Worm (Caenorhabditis elegans): ENCODE data around the gene Y57G11C.30.

DNA sequence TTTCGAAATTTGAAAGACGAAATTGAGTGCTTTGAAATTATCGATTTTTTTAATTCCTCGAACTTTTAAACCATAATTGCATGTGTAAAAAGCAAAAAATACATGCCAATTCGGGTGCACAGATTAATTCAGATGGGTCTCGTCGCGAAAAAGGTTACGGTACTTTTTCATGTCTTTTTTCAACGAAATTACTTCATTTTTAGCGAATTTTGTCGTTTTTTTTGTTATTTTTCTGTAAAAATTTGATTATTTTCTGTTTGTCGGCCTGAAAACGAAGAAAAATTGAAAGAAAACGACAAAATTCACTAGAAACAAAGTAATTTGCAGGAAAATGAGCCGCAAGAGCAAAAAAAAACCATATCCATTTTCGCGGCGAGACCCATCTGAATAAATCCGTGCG is 16.1 kb downstream of the Y57G11C.30 start:
- TF ChIP-seq ama-1 (optimal IDR thresholded peaks at IDR 0.05) (no peak), B0310.2 (tag; optimal IDR thresholded peaks at IDR 0.05) (no peak), F13C5.2 (tag; optimal IDR thresholded peaks at IDR 0.05) (no peak), aly-1 (tag; optimal IDR thresholded peaks at IDR 0.05) (no peak)

All from whole organism, early embryonic.